Fruit fly (Drosophila melanogaster) whole organism, embryonic: ENCODE measurements around the gene Sb.

Experiments used
- Abd-B ChIP-seq: fragments of 200-800 bp; sonication (Bioruptor generic); optimal IDR thresholded peaks from 2 replicates; lab custom pipeline; 2018; ENCODE audit warnings: missing biosample characterization, mild to moderate bottlenecking, missing genetic modification characterization, moderate library complexity
- CG10274 ChIP-seq: fragments of 200-800 bp; sonication (Bioruptor generic); optimal IDR thresholded peaks from 3 replicates; lab custom pipeline; 2017; ENCODE audit warnings: missing biosample characterization, mild to moderate bottlenecking, missing genetic modification characterization
- CG11456 ChIP-seq: fragments of 200-800 bp; sonication (Bioruptor generic); IDR thresholded peaks from 3 replicates; pipeline ENCODE4 v1.3.6; 2022; ENCODE audit warnings: missing biosample characterization, missing genetic modification characterization
- CG11504 ChIP-seq: fragments of 200-800 bp; sonication (Bioruptor generic); optimal IDR thresholded peaks from 3 replicates; lab custom pipeline; 2019; ENCODE audit warnings: missing biosample characterization, mild to moderate bottlenecking, missing genetic modification characterization, moderate library complexity
- CG14667 ChIP-seq: fragments of 200-800 bp; sonication (Bioruptor generic); IDR thresholded peaks from 2 replicates; pipeline ENCODE4 v1.3.6; 2022; ENCODE audit warnings: missing biosample characterization, missing genetic modification characterization
- CG15601 ChIP-seq: fragments of 200-800 bp; sonication (Bioruptor generic); optimal IDR thresholded peaks from 3 replicates; lab custom pipeline; 2019; ENCODE audit warnings: missing biosample characterization, mild to moderate bottlenecking, missing genetic modification characterization, moderate library complexity
- CG16815 ChIP-seq: fragments of 200-800 bp; sonication (Bioruptor generic); optimal IDR thresholded peaks from 3 replicates; lab custom pipeline; 2017; ENCODE audit warnings: missing biosample characterization, mild to moderate bottlenecking, missing genetic modification characterization
- CG17912 ChIP-seq: fragments of 200-800 bp; sonication (Bioruptor generic); optimal IDR thresholded peaks from 2 replicates; lab custom pipeline; 2018; ENCODE audit warnings: missing biosample characterization, mild to moderate bottlenecking, missing genetic modification characterization
- CG1792 ChIP-seq: fragments of 200-800 bp; sonication (Bioruptor generic); optimal IDR thresholded peaks from 2 replicates; lab custom pipeline; 2016; ENCODE audit warnings: missing biosample characterization, missing genetic modification characterization
- CG18011 ChIP-seq: fragments of 200-800 bp; sonication (Bioruptor generic); optimal IDR thresholded peaks from 2 replicates; lab custom pipeline; 2017; ENCODE audit warnings: missing biosample characterization, missing genetic modification characterization, mild to moderate bottlenecking, moderate library complexity, missing genotype
- CG18476 ChIP-seq: fragments of 200-800 bp; sonication (Bioruptor generic); optimal IDR thresholded peaks from 2 replicates; lab custom pipeline; 2016; ENCODE audit warnings: missing biosample characterization, mild to moderate bottlenecking, missing genetic modification characterization
- CG4707 ChIP-seq: fragments of 200-800 bp; sonication (Bioruptor generic); optimal IDR thresholded peaks from 2 replicates; lab custom pipeline; 2018; ENCODE audit warnings: missing biosample characterization, mild to moderate bottlenecking, missing genetic modification characterization, moderate library complexity
- CG4820 ChIP-seq: fragments of 200-800 bp; sonication (Bioruptor generic); optimal IDR thresholded peaks from 3 replicates; lab custom pipeline; 2016; ENCODE audit warnings: missing biosample characterization, missing genetic modification characterization
- CG8388 ChIP-seq: fragments of 200-800 bp; sonication (Bioruptor generic); optimal IDR thresholded peaks from 2 replicates; lab custom pipeline; 2019; ENCODE audit warnings: missing biosample characterization, mild to moderate bottlenecking, missing genetic modification characterization, moderate library complexity
- CG9437 ChIP-seq: fragments of 200-800 bp; sonication (Bioruptor generic); optimal IDR thresholded peaks from 2 replicates; lab custom pipeline; 2018; ENCODE audit warnings: missing biosample characterization, mild to moderate bottlenecking, missing genetic modification characterization
- CG9609 ChIP-seq: fragments of 200-800 bp; sonication (Bioruptor generic); optimal IDR thresholded peaks from 3 replicates; lab custom pipeline; 2016; ENCODE audit warnings: missing biosample characterization, missing genetic modification characterization
- CoRest ChIP-seq: fragments of 200-800 bp; sonication (Bioruptor generic); optimal IDR thresholded peaks from 3 replicates; lab custom pipeline; 2018; ENCODE audit warnings: missing biosample characterization, mild to moderate bottlenecking, missing genetic modification characterization, moderate library complexity
- GATAe ChIP-seq: fragments of 200-800 bp; sonication (Bioruptor generic); conservative IDR thresholded peaks from 2 replicates; pipeline ENCODE4 v1.3.6; 2022; ENCODE audit warnings: missing biosample characterization, missing genetic modification characterization
- Gug ChIP-seq: fragments of 200-800 bp; sonication (Bioruptor generic); IDR thresholded peaks from 4 replicates; pipeline ENCODE4 v1.3.6; 2022; ENCODE audit warnings: missing biosample characterization, missing genetic modification characterization
- HHEX ChIP-seq: fragments of 200-800 bp; sonication (Bioruptor generic); optimal IDR thresholded peaks from 3 replicates; lab custom pipeline; 2017; ENCODE audit warnings: missing biosample characterization, mild to moderate bottlenecking, missing genetic modification characterization, missing genetic modification reagents
- Hey ChIP-seq: fragments of 200-800 bp; sonication (Bioruptor generic); optimal IDR thresholded peaks from 3 replicates; lab custom pipeline; 2018; ENCODE audit warnings: missing biosample characterization, mild to moderate bottlenecking, missing genetic modification characterization
- Lpt ChIP-seq: fragments of >200 bp; optimal IDR thresholded peaks from 2 replicates; lab custom pipeline; 2018; ENCODE audit warnings: missing biosample characterization, missing genetic modification characterization
- NC2α ChIP-seq: fragments of 200-800 bp; sonication (Bioruptor generic); optimal IDR thresholded peaks from 2 replicates; lab custom pipeline; 2016; ENCODE audit warnings: missing biosample characterization, missing genetic modification characterization
- Ptx1 ChIP-seq: fragments of 200-800 bp; sonication (Bioruptor generic); IDR thresholded peaks from 2 replicates; pipeline ENCODE4 v1.3.6; 2022; ENCODE audit warnings: missing biosample characterization, missing genetic modification characterization
- Ravus ChIP-seq: fragments of 200-800 bp; sonication (Bioruptor generic); IDR thresholded peaks from 2 replicates; pipeline ENCODE4 v1.3.6; 2022; ENCODE audit warnings: missing biosample characterization, missing genetic modification characterization
- Rx ChIP-seq: fragments of 200-800 bp; sonication (Bioruptor generic); IDR thresholded peaks from 2 replicates; pipeline ENCODE4 v1.3.6; 2022; ENCODE audit warnings: missing biosample characterization, missing genetic modification characterization
- Sin3A ChIP-seq: fragments of >200 bp; optimal IDR thresholded peaks from 2 replicates; lab custom pipeline; 2018
- Sox102F ChIP-seq: fragments of 200-800 bp; sonication (Bioruptor generic); optimal IDR thresholded peaks from 2 replicates; lab custom pipeline; 2018; ENCODE audit warnings: missing biosample characterization, mild to moderate bottlenecking, missing genetic modification characterization, moderate library complexity
- Spps ChIP-seq: fragments of 200-800 bp; sonication (Bioruptor generic); optimal IDR thresholded peaks from 2 replicates; lab custom pipeline; 2018; ENCODE audit warnings: missing biosample characterization, mild to moderate bottlenecking, missing genetic modification characterization
- Stat92E ChIP-seq, 3 experiments: fragments of >200 bp in 2 of 3; fragments of 200-800 bp in 1 of 3; sonication (Bioruptor generic) in 1 of 3; optimal IDR thresholded peaks; 2 replicates each; lab custom pipeline; 2017 to 2019; ENCODE audit warnings: missing biosample characterization in 3 of 3, missing genetic modification characterization in 3 of 3, mild to moderate bottlenecking in 1 of 3, moderate library complexity in 1 of 3
- ash1 ChIP-seq: fragments of 200-800 bp; sonication (Bioruptor generic); optimal IDR thresholded peaks from 2 replicates; lab custom pipeline; 2018; ENCODE audit warnings: missing biosample characterization, mild to moderate bottlenecking, missing genetic modification characterization
- btn ChIP-seq: fragments of 200-800 bp; sonication (Bioruptor generic); optimal IDR thresholded peaks from 2 replicates; lab custom pipeline; 2016; ENCODE audit warnings: missing biosample characterization, missing genetic modification characterization
- corto ChIP-seq: fragments of 200-800 bp; sonication (Bioruptor generic); optimal IDR thresholded peaks from 2 replicates; lab custom pipeline; 2016; ENCODE audit warnings: missing biosample characterization, mild to moderate bottlenecking, missing genetic modification characterization, moderate library complexity
- croc ChIP-seq: fragments of 200-800 bp; sonication (Bioruptor generic); conservative IDR thresholded peaks from 3 replicates; pipeline ENCODE4 v1.3.6; 2022; ENCODE audit warnings: missing biosample characterization, missing genetic modification characterization
- disco-r ChIP-seq: fragments of 200-800 bp; sonication (Bioruptor generic); optimal IDR thresholded peaks from 2 replicates; lab custom pipeline; 2016; ENCODE audit warnings: missing biosample characterization, missing genetic modification characterization
- dmrt99B ChIP-seq: fragments of 200-800 bp; sonication (Bioruptor generic); optimal IDR thresholded peaks from 2 replicates; lab custom pipeline; 2018; ENCODE audit warnings: missing biosample characterization, mild to moderate bottlenecking, missing genetic modification characterization, moderate library complexity
- ems ChIP-seq: fragments of 200-800 bp; sonication (Bioruptor generic); optimal IDR thresholded peaks from 3 replicates; lab custom pipeline; 2016; ENCODE audit warnings: missing biosample characterization, missing genetic modification characterization
- grau ChIP-seq: fragments of 200-800 bp; optimal IDR thresholded peaks from 3 replicates; lab custom pipeline; 2019; ENCODE audit warnings: missing biosample characterization, mild to moderate bottlenecking, missing genetic modification characterization, moderate library complexity
- her ChIP-seq: fragments of 200-800 bp; sonication (Bioruptor generic); optimal IDR thresholded peaks from 2 replicates; lab custom pipeline; 2016; ENCODE audit warnings: missing biosample characterization, missing genetic modification characterization
- hkb ChIP-seq, 2 experiments: fragments of 200-800 bp in 1 of 2; fragments of >200 bp in 1 of 2; sonication (Bioruptor generic) in 1 of 2; IDR thresholded peaks in 1 of 2; optimal IDR thresholded peaks in 1 of 2; 2 replicates each; pipeline versions ENCODE4 v1.3.6 to Lab custom; 2017 to 2022; ENCODE audit warnings: missing biosample characterization in 1 of 2, missing genetic modification characterization in 1 of 2
- hth ChIP-seq: fragments of >200 bp; optimal IDR thresholded peaks from 2 replicates; lab custom pipeline; 2017; ENCODE audit warnings: inconsistent platforms
- knrl ChIP-seq: fragments of 200-800 bp; sonication (Bioruptor generic); IDR thresholded peaks from 3 replicates; pipeline ENCODE4 v1.3.6; 2022; ENCODE audit warnings: missing biosample characterization, missing genetic modification characterization; ENCODE audit not compliant: partially characterized antibody
- pfk ChIP-seq: fragments of 200-800 bp; sonication (Bioruptor generic); optimal IDR thresholded peaks from 2 replicates; lab custom pipeline; 2018; ENCODE audit warnings: missing biosample characterization, mild to moderate bottlenecking, missing genetic modification characterization, moderate library complexity
- pum ChIP-seq: fragments of 200-800 bp; sonication (Bioruptor generic); optimal IDR thresholded peaks from 2 replicates; lab custom pipeline; 2016; ENCODE audit warnings: missing biosample characterization, missing genetic modification characterization
- ranshi ChIP-seq: fragments of 200-800 bp; sonication (Bioruptor generic); IDR thresholded peaks from 2 replicates; pipeline ENCODE4 v1.3.6; 2022; ENCODE audit warnings: missing biosample characterization, missing genetic modification characterization
- ro ChIP-seq: fragments of 200-800 bp; sonication (Bioruptor generic); IDR thresholded peaks from 2 replicates; pipeline ENCODE4 v1.3.6; 2022; ENCODE audit warnings: missing biosample characterization, missing genetic modification characterization
- sqz ChIP-seq: fragments of 200-800 bp; sonication (Bioruptor generic); optimal IDR thresholded peaks from 3 replicates; lab custom pipeline; 2018; ENCODE audit warnings: missing biosample characterization, mild to moderate bottlenecking, missing genetic modification characterization
- ssp ChIP-seq: fragments of 200-800 bp; sonication (Bioruptor generic); IDR thresholded peaks from 2 replicates; pipeline ENCODE4 v1.3.6; 2022; ENCODE audit warnings: missing biosample characterization, missing genetic modification characterization
- ttk ChIP-seq: fragments of 200-800 bp; sonication (Bioruptor generic); IDR thresholded peaks from 2 replicates; pipeline ENCODE4 v2.1.2; 2022; ENCODE audit warnings: missing biosample characterization, missing genetic modification characterization

The Sb gene

dm6 chr3R:16146632-16147453 is 30.9 kb downstream of the Sb start, which contains the start of the genes Mic26-27 and CG5916 (continued):
- TF ChIP-seq CoRest (tag; lab: Kevin White, UChicago) (peak; percentile 84), croc (GFP tag; lab: Robert Waterston, UW) (peak; percentile 86; the same call in 2 of the 3 replicates), CG16815 (peak; percentile 85), ttk (GFP tag; lab: Robert Waterston, UW) (peak; percentile 77), Sin3A (lab: Kevin White, UChicago) (peak; percentile 99), btn (GFP tag; lab: Kevin White, UChicago) (peak; percentile 42), Stat92E (GFP tag; optimal IDR thresholded peaks at IDR 0.05; lab: Kevin White, UChicago) (no peak), Spps (tag; lab: Kevin White, UChicago) (no peak), sqz (GFP tag; lab: Kevin White, UChicago) (no peak), CG4820 (GFP tag; lab: Kevin White, UChicago) (peak; percentile 79), ranshi (GFP tag; lab: Robert Waterston, UW) (peak; percentile 71), CG18476 (GFP tag; lab: Kevin White, UChicago) (peak; percentile 58), Rx (GFP tag; lab: Robert Waterston, UW) (peak; percentile 69), hth (lab: Kevin White, UChicago) (no peak), CG14667 (peak; percentile 69), ash1 (GFP tag; lab: Kevin White, UChicago) (no peak), her (GFP tag; lab: Kevin White, UChicago) (peak; percentile 75), CG11456 (GFP tag; lab: Robert Waterston, UW) (peak; percentile 80; the same call in 2 of the 3 replicates), hkb (optimal IDR thresholded peaks at IDR 0.05; lab: Kevin White, UChicago) (peak; percentile 95), hkb (GFP tag; IDR thresholded peaks at IDR 0.05; lab: Robert Waterston, UW) (peak; percentile 39; the same call in 1 of the 2 replicates), grau (peak; percentile 70), Hey (tag; lab: Kevin White, UChicago) (peak; percentile 8), dmrt99B (tag; lab: Kevin White, UChicago) (no peak), ssp (GFP tag; lab: Robert Waterston, UW) (peak; percentile 88), knrl (GFP tag; lab: Robert Waterston, UW) (peak; percentile 100), pfk (no peak), CG9437 (GFP tag; lab: Kevin White, UChicago) (peak; percentile 65), CG10274 (GFP tag; lab: Kevin White, UChicago) (peak; percentile 1), GATAe (GFP tag; lab: Robert Waterston, UW) (no peak; the same call in 1 of the 2 replicates), Gug (GFP tag; lab: Robert Waterston, UW) (peak; percentile 73), CG15601 (peak; percentile 71), Ravus (GFP tag; lab: Robert Waterston, UW) (no peak), CG4707 (GFP tag; lab: Kevin White, UChicago) (no peak), CG11504 (tag; lab: Kevin White, UChicago) (no peak), HHEX (GFP tag; lab: Kevin White, UChicago) (no peak), Abd-B (GFP tag; lab: Kevin White, UChicago) (peak; percentile 88), Sox102F (GFP tag; lab: Kevin White, UChicago) (peak; percentile 88), pum (GFP tag; lab: Kevin White, UChicago) (peak; percentile 78), Ptx1 (GFP tag; lab: Robert Waterston, UW) (peak; percentile 90), disco-r (GFP tag; lab: Kevin White, UChicago) (peak; percentile 86), ems (GFP tag; lab: Kevin White, UChicago) (peak; percentile 56), CG17912 (no peak), ro (0 out of 2 replicates have a peak, but pooled peaks have one; percentile 53), CG9609 (GFP tag; lab: Kevin White, UChicago) (peak; percentile 90), CG8388 (GFP tag; lab: Kevin White, UChicago) (peak; percentile 38), CG1792 (peak; percentile 99), CG18011 (GFP tag; lab: Kevin White, UChicago) (peak; percentile 71), corto (peak; percentile 57), Lpt (GFP tag; lab: Kevin White, UChicago) (no peak), NC2α (GFP tag; lab: Kevin White, UChicago) (peak; percentile 26)
